Worm (Caenorhabditis elegans) whole organism, L4 larva: Measurements from ENCODE around the gene Y47D3A.21.

Experiments
- D1046.2 ChIP-seq: fragments of 200-800 bp; sonication (Bioruptor generic); IDR thresholded peaks from 2 replicates; pipeline ENCODE4 v1.3.6; 2022; ENCODE audit warnings: missing genetic modification characterization, missing compliant biosample characterization
- F26F4.8 ChIP-seq: fragments of 200-800 bp; sonication (Bioruptor generic); conservative IDR thresholded peaks from 2 replicates; pipeline ENCODE4 v1.3.6; 2022; ENCODE audit warnings: missing genetic modification characterization, missing compliant biosample characterization
- F44E2.7 ChIP-seq: fragments of 200-800 bp; sonication (Bioruptor generic); IDR thresholded peaks from 2 replicates; pipeline ENCODE4 v2.1.2; 2022; ENCODE audit warnings: missing genetic modification characterization, missing compliant biosample characterization
- T26A8.4 ChIP-seq: fragments of 200-800 bp; sonication (Bioruptor generic); IDR thresholded peaks from 2 replicates; pipeline ENCODE4 v1.3.6; 2022; ENCODE audit warnings: missing genetic modification characterization, missing compliant biosample characterization
- Y48G9A.11 ChIP-seq: fragments of 200-800 bp; sonication (Bioruptor generic); IDR thresholded peaks from 2 replicates; pipeline ENCODE4 v1.3.6; 2022; ENCODE audit warnings: missing genetic modification reagents, missing genetic modification characterization, missing compliant biosample characterization
- Y75B8A.6 ChIP-seq: fragments of 200-800 bp; sonication (Bioruptor generic); IDR thresholded peaks from 2 replicates; pipeline ENCODE4 v1.3.6; 2022; ENCODE audit warnings: missing genetic modification reagents, missing genetic modification characterization, missing compliant biosample characterization
- ZK337.2 ChIP-seq: fragments of 200-800 bp; sonication (Bioruptor generic); IDR thresholded peaks from 2 replicates; pipeline ENCODE4 v1.3.6; 2022; ENCODE audit warnings: missing genetic modification reagents, missing genetic modification characterization, missing compliant biosample characterization
- ceh-20 ChIP-seq: fragments of 200-800 bp; sonication (Bioruptor generic); IDR thresholded peaks from 2 replicates; pipeline ENCODE4 v1.3.6; 2022; ENCODE audit warnings: missing genetic modification reagents, missing genetic modification characterization, missing compliant biosample characterization
- ceh-28 ChIP-seq: fragments of 150-350 bp; optimal IDR thresholded peaks from 2 replicates; lab custom pipeline; 2014; ENCODE audit warnings: missing biosample characterization, missing genetic modification reagents, missing genetic modification characterization
- ceh-62 ChIP-seq: sonication (generic microtip); optimal IDR thresholded peaks from 2 replicates; lab custom pipeline; 2017; ENCODE audit warnings: missing biosample characterization, missing genetic modification characterization
- ceh-82 ChIP-seq: sonication (generic microtip); optimal IDR thresholded peaks from 2 replicates; lab custom pipeline; 2017; ENCODE audit warnings: missing biosample characterization, missing genetic modification characterization
- ctbp-1 ChIP-seq: fragments of 200-800 bp; sonication (Bioruptor generic); IDR thresholded peaks from 2 replicates; pipeline ENCODE4 v1.3.6; 2022; ENCODE audit warnings: missing genetic modification reagents, missing genetic modification characterization, missing compliant biosample characterization
- daf-16 ChIP-seq, 3 experiments: sonication (generic microtip); optimal IDR thresholded peaks; 2 replicates each; lab custom pipeline; 2016 to 2017; ENCODE audit warnings: missing genetic modification characterization in 3 of 3, missing genetic modification reagents in 3 of 3, mild to moderate bottlenecking in 2 of 3, missing compliant biosample characterization in 2 of 3, missing biosample characterization in 1 of 3, moderate library complexity in 1 of 3
- daf-19 ChIP-seq: fragments of 200-800 bp; sonication (Bioruptor generic); conservative IDR thresholded peaks from 2 replicates; pipeline ENCODE4 v1.3.6; 2022; ENCODE audit warnings: missing genetic modification characterization, missing compliant biosample characterization
- daf-8 ChIP-seq: fragments of 200-800 bp; sonication (Bioruptor generic); IDR thresholded peaks from 2 replicates; pipeline ENCODE4 v1.3.6; 2022; ENCODE audit warnings: missing genetic modification characterization, missing compliant biosample characterization
- dmd-6 ChIP-seq: fragments of 200-800 bp; sonication (Bioruptor generic); IDR thresholded peaks from 2 replicates; pipeline ENCODE4 v1.3.6; 2022; ENCODE audit warnings: missing genetic modification reagents, missing genetic modification characterization, missing compliant biosample characterization
- dmd-9 ChIP-seq: fragments of 200-800 bp; sonication (Bioruptor generic); IDR thresholded peaks from 2 replicates; pipeline ENCODE4 v1.3.6; 2022; ENCODE audit warnings: missing genetic modification reagents, missing genetic modification characterization, missing compliant biosample characterization
- dpl-1 ChIP-seq: fragments of 150-350 bp; optimal IDR thresholded peaks from 2 replicates; lab custom pipeline; 2014; ENCODE audit warnings: missing biosample characterization, missing genetic modification reagents, missing genetic modification characterization
- duxl-1 ChIP-seq: sonication (generic microtip); optimal IDR thresholded peaks from 2 replicates; lab custom pipeline; 2016; ENCODE audit warnings: mild to moderate bottlenecking, missing genetic modification characterization, moderate library complexity, missing compliant biosample characterization; ENCODE audit not compliant: poor library complexity
- dve-1 ChIP-seq: sonication (generic microtip); optimal IDR thresholded peaks from 2 replicates; lab custom pipeline; 2017; ENCODE audit warnings: antibody characterized with exemption, mild to moderate bottlenecking, missing genetic modification characterization, missing compliant biosample characterization; ENCODE audit not compliant: insufficient read depth
- egl-43 ChIP-seq: fragments of 200-800 bp; sonication (Bioruptor generic); IDR thresholded peaks from 2 replicates; pipeline ENCODE4 v1.3.6; 2022; ENCODE audit warnings: missing genetic modification reagents, missing genetic modification characterization, missing compliant biosample characterization
- hlh-11 ChIP-seq: fragments of 200-800 bp; sonication (Bioruptor generic); optimal IDR thresholded peaks from 2 replicates; lab custom pipeline; 2018; ENCODE audit warnings: mild to moderate bottlenecking, missing genetic modification characterization, missing compliant biosample characterization
- hlh-30 ChIP-seq: sonication (generic microtip); optimal IDR thresholded peaks from 2 replicates; lab custom pipeline; 2017; ENCODE audit warnings: antibody characterized with exemption, mild to moderate bottlenecking, missing genetic modification characterization, missing compliant biosample characterization; ENCODE audit not compliant: insufficient read depth
- lin-13 ChIP-seq: fragments of 150-350 bp; optimal IDR thresholded peaks from 2 replicates; lab custom pipeline; 2014; ENCODE audit warnings: missing biosample characterization, missing genetic modification reagents, missing genetic modification characterization
- lin-15B ChIP-seq: fragments of 150-350 bp; sonication (generic microtip); optimal IDR thresholded peaks from 3 replicates; lab custom pipeline; 2014; ENCODE audit warnings: missing biosample characterization, missing genetic modification characterization
- lin-29 ChIP-seq: fragments of 200-800 bp; sonication (Bioruptor generic); IDR thresholded peaks from 2 replicates; pipeline ENCODE4 v1.3.6; 2022; ENCODE audit warnings: missing genetic modification reagents, missing genetic modification characterization, missing compliant biosample characterization
- lin-38 ChIP-seq: fragments of 200-800 bp; sonication (Bioruptor generic); IDR thresholded peaks from 2 replicates; pipeline ENCODE4 v1.3.6; 2022; ENCODE audit warnings: missing genetic modification reagents, missing genetic modification characterization, missing compliant biosample characterization
- lsy-2 ChIP-seq, 2 experiments: fragments of 150-350 bp in 1 of 2; sonication (generic microtip) in 1 of 2; optimal IDR thresholded peaks; 2 replicates each; lab custom pipeline; 2014 to 2017; ENCODE audit warnings: missing biosample characterization in 2 of 2, missing genetic modification characterization in 2 of 2
- mdt-29 ChIP-seq: fragments of 200-800 bp; sonication (Bioruptor generic); IDR thresholded peaks from 2 replicates; pipeline ENCODE4 v1.3.6; 2022; ENCODE audit warnings: missing genetic modification reagents, missing genetic modification characterization, missing compliant biosample characterization
- nhr-102 ChIP-seq: sonication (generic microtip); optimal IDR thresholded peaks from 2 replicates; lab custom pipeline; 2016; ENCODE audit warnings: mild to moderate bottlenecking, missing genetic modification characterization, moderate library complexity, missing compliant biosample characterization
- nhr-11 ChIP-seq: fragments of 150-350 bp; optimal IDR thresholded peaks from 2 replicates; lab custom pipeline; 2014; ENCODE audit warnings: missing biosample characterization, missing genetic modification characterization
- nhr-25 ChIP-seq: sonication (generic microtip); optimal IDR thresholded peaks from 2 replicates; lab custom pipeline; 2017; ENCODE audit warnings: missing genetic modification characterization, mild to moderate bottlenecking, missing compliant biosample characterization, antibody characterized with exemption, moderate library complexity, borderline replicate concordance; ENCODE audit not compliant: insufficient read depth
- nhr-28 ChIP-seq: fragments of 150-350 bp; optimal IDR thresholded peaks from 2 replicates; lab custom pipeline; 2014; ENCODE audit warnings: missing biosample characterization, missing genetic modification characterization
- nhr-6 ChIP-seq: fragments of 150-350 bp; optimal IDR thresholded peaks from 2 replicates; lab custom pipeline; 2014; ENCODE audit warnings: missing biosample characterization, missing genetic modification characterization
- nhr-76 ChIP-seq: fragments of 150-350 bp; optimal IDR thresholded peaks from 2 replicates; lab custom pipeline; 2014; ENCODE audit warnings: missing biosample characterization, missing genetic modification characterization
- nhr-77 ChIP-seq: fragments of 150-350 bp; optimal IDR thresholded peaks from 2 replicates; lab custom pipeline; 2014; ENCODE audit warnings: missing biosample characterization, missing genetic modification characterization
- pha-4 ChIP-seq, 2 experiments: fragments of 150-350 bp in 1 of 2; fragments of 200-800 bp in 1 of 2; sonication (Bioruptor generic) in 1 of 2; IDR thresholded peaks in 1 of 2; optimal IDR thresholded peaks in 1 of 2; 2 replicates each; pipeline versions ENCODE4 v1.3.6 to Lab custom; 2014 to 2022; ENCODE audit warnings: missing genetic modification characterization in 2 of 2, missing genetic modification reagents in 2 of 2, missing biosample characterization in 1 of 2, missing compliant biosample characterization in 1 of 2
- pqm-1 ChIP-seq: sonication (generic microtip); optimal IDR thresholded peaks from 2 replicates; lab custom pipeline; 2017; ENCODE audit warnings: missing biosample characterization, missing genetic modification characterization
- rbr-2 ChIP-seq: sonication (generic microtip); optimal IDR thresholded peaks from 2 replicates; lab custom pipeline; 2016; ENCODE audit warnings: missing genotype, missing genetic modification characterization, missing compliant biosample characterization
- saeg-2 ChIP-seq: fragments of 200-800 bp; sonication (Bioruptor generic); IDR thresholded peaks from 2 replicates; pipeline ENCODE4 v1.3.6; 2022; ENCODE audit warnings: missing genetic modification reagents, missing genetic modification characterization, missing compliant biosample characterization
- skn-1 ChIP-seq: fragments of 150-350 bp; optimal IDR thresholded peaks from 2 replicates; lab custom pipeline; 2014; ENCODE audit warnings: missing biosample characterization, missing genetic modification characterization
- snpc-4 ChIP-seq: fragments of 150-350 bp; optimal IDR thresholded peaks from 2 replicates; lab custom pipeline; 2014; ENCODE audit warnings: missing biosample characterization, missing genetic modification characterization
- spr-1 ChIP-seq: sonication (generic microtip); optimal IDR thresholded peaks from 2 replicates; lab custom pipeline; 2016; ENCODE audit warnings: mild to moderate bottlenecking, missing genetic modification characterization, missing compliant biosample characterization
- spr-3 ChIP-seq: fragments of 200-800 bp; sonication (Bioruptor generic); optimal IDR thresholded peaks from 2 replicates; lab custom pipeline; 2018; ENCODE audit warnings: mild to moderate bottlenecking, missing genetic modification characterization, missing compliant biosample characterization
- tra-1 ChIP-seq: fragments of 200-800 bp; sonication (Bioruptor generic); IDR thresholded peaks from 2 replicates; pipeline ENCODE4 v1.3.6; 2022; ENCODE audit warnings: missing genetic modification reagents, missing genetic modification characterization, missing compliant biosample characterization
- unc-62 ChIP-seq, 3 experiments: fragments of 150-350 bp in 1 of 3; sonication (generic microtip); optimal IDR thresholded peaks in 2 of 3; peaks in 1 of 3; 1 replicate in 1 of 3; 2 replicates in 2 of 3; lab custom pipeline; 2014 to 2017; ENCODE audit warnings: missing biosample characterization in 3 of 3, missing genetic modification characterization in 3 of 3, missing genetic modification reagents in 3 of 3, missing genotype in 1 of 3
- ztf-11 ChIP-seq: fragments of 150-350 bp; optimal IDR thresholded peaks from 2 replicates; lab custom pipeline; 2014; ENCODE audit warnings: missing biosample characterization, missing genetic modification characterization
- ztf-7 ChIP-seq: fragments of 150-350 bp; optimal IDR thresholded peaks from 2 replicates; lab custom pipeline; 2014; ENCODE audit warnings: missing biosample characterization, missing genetic modification characterization

The Y47D3A.21 gene

DNA sequence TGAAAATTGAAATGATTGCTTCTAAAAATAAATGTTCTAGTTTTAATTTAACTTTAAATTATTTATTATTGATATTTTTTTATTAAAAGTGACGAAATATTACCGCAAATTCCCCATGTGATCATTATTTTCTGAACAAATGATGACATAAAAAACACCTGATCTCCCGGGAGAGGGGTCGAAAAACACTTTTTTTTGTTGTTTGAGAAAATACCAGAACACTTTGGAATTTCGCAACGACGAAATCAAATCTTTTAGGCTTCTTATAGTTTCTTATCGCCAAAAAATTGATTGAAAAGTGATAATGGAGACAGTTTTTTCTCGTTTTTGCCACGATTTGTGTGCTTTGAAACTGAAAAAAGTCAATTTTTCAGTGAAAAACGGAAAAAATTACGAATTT is 34.4 kb downstream of the Y47D3A.21 start:
- TF ChIP-seq skn-1 (tag; lab: Kevin White, UChicago) (no peak), unc-62 (GFP tag; optimal IDR thresholded peaks at IDR 0.05 in 1 of 2; lab: Kevin White, UChicago) (no peak), unc-62 (tag; optimal IDR thresholded peaks at IDR 0.05; lab: Kevin White, UChicago) (no peak), rbr-2 (tag; lab: Kevin White, UChicago) (no peak), daf-8 (GFP tag; lab: Robert Waterston, UW) (no peak), lin-29 (GFP tag; lab: Robert Waterston, UW) (no peak), F44E2.7 (GFP tag; lab: Robert Waterston, UW) (no peak), nhr-11 (tag; lab: Kevin White, UChicago) (no peak), ZK337.2 (GFP tag; lab: Robert Waterston, UW) (no peak), D1046.2 (GFP tag; lab: Robert Waterston, UW) (no peak), daf-19 (no peak), duxl-1 (no peak), lsy-2 (tag; optimal IDR thresholded peaks at IDR 0.05; lab: Kevin White, UChicago) (no peak), ceh-28 (tag; lab: Kevin White, UChicago) (no peak), hlh-11 (tag; lab: Kevin White, UChicago) (peak; percentile 34), nhr-102 (tag; lab: Kevin White, UChicago) (no peak), mdt-29 (no peak; the same call in 1 of the 2 replicates), ztf-11 (tag; lab: Kevin White, UChicago) (no peak), F26F4.8 (GFP tag; lab: Robert Waterston, UW) (no peak), lin-15B (tag; lab: Kevin White, UChicago) (no peak), dmd-9 (GFP tag; lab: Robert Waterston, UW) (no peak), saeg-2 (GFP tag; lab: Robert Waterston, UW) (no peak), pha-4 (GFP tag; IDR thresholded peaks at IDR 0.05; lab: Robert Waterston, UW) (no peak), pha-4 (tag; optimal IDR thresholded peaks at IDR 0.05; lab: Kevin White, UChicago) (no peak), snpc-4 (tag; lab: Kevin White, UChicago) (no peak), spr-3 (GFP tag; lab: Kevin White, UChicago) (no peak), nhr-76 (no peak), hlh-30 (tag; lab: Kevin White, UChicago) (peak; percentile 61), lin-38 (no peak), nhr-28 (peak; percentile 50), spr-1 (tag; lab: Kevin White, UChicago) (no peak), dve-1 (tag; lab: Kevin White, UChicago) (peak; percentile 4), Y48G9A.11 (no peak), daf-16 (GFP tag; optimal IDR thresholded peaks at IDR 0.05; lab: Kevin White, UChicago) (no peak), daf-16 (tag; optimal IDR thresholded peaks at IDR 0.05; lab: Kevin White, UChicago) (peak; percentile 40), ceh-62 (no peak), nhr-6 (no peak), nhr-77 (tag; lab: Kevin White, UChicago) (peak; percentile 62), ctbp-1 (GFP tag; lab: Robert Waterston, UW) (no peak), ztf-7 (tag; lab: Kevin White, UChicago) (no peak), egl-43 (GFP tag; lab: Robert Waterston, UW) (no peak), Y75B8A.6 (GFP tag; lab: Robert Waterston, UW) (no peak), pqm-1 (tag; lab: Kevin White, UChicago) (no peak)

- 0 out of 2 replicates have a peak, but pooled peaks have one; percentile 47 for TF ChIP-seq tra-1 (GFP tag; lab: Robert Waterston, UW)
- peak; percentile 82 for TF ChIP-seq dmd-6 (GFP tag; lab: Robert Waterston, UW)
- peak; percentile 89 for TF ChIP-seq hlh-11 (tag; lab: Kevin White, UChicago)
- peak in 1 of 2 experiments; percentile 99 for TF ChIP-seq unc-62 (GFP tag; optimal IDR thresholded peaks at IDR 0.05 in 1 of 2; lab: Kevin White, UChicago)
- no peak for TF ChIP-seq unc-62 (tag; optimal IDR thresholded peaks at IDR 0.05; lab: Kevin White, UChicago)
- TF ChIP-seq ctbp-1 (GFP tag; lab: Robert Waterston, UW) = no peak
- TF ChIP-seq nhr-6 = peak; percentile 71
- no peak for TF ChIP-seq ceh-62
- peak; percentile 29 for TF ChIP-seq lin-13 (GFP tag; lab: Kevin White, UChicago)
- TF ChIP-seq T26A8.4 = peak; percentile 31; the same call in 1 of the 2 replicates
- TF ChIP-seq ceh-82 (tag; lab: Kevin White, UChicago) = no peak
- peak; percentile 35 for TF ChIP-seq pqm-1 (tag; lab: Kevin White, UChicago)
- TF ChIP-seq ceh-20 (GFP tag; lab: Robert Waterston, UW) = peak; percentile 68; the same call in 1 of the 2 replicates
- no peak for TF ChIP-seq saeg-2 (GFP tag; lab: Robert Waterston, UW)
- peak; percentile 43 for TF ChIP-seq nhr-25 (tag; lab: Kevin White, UChicago)
- TF ChIP-seq dpl-1 = peak; percentile 42
- peak; percentile 46 for TF ChIP-seq rbr-2 (tag; lab: Kevin White, UChicago)
- TF ChIP-seq egl-43 (GFP tag; lab: Robert Waterston, UW) = no peak
- TF ChIP-seq nhr-28 = peak; percentile 88
- TF ChIP-seq dve-1 (tag; lab: Kevin White, UChicago) = peak; percentile 94
Measured at ce11 chrIII:11243421-11243820, 35.3 kb downstream of the Y47D3A.21 start.
